Worm (Caenorhabditis elegans) whole organism, L4/young adult: Measurements from ENCODE around the gene F49E11.2.

Experiments used
- dao-5 ChIP-seq: sonication (generic microtip); optimal IDR thresholded peaks from 2 replicates; lab custom pipeline; 2016; ENCODE audit warnings: missing genotype, missing genetic modification characterization, moderate library complexity, missing compliant biosample characterization
- him-1 ChIP-seq: sonication (generic microtip); optimal IDR thresholded peaks from 2 replicates; lab custom pipeline; 2016; ENCODE audit warnings: missing genotype, missing genetic modification reagents, missing genetic modification characterization, missing compliant biosample characterization

DNA sequence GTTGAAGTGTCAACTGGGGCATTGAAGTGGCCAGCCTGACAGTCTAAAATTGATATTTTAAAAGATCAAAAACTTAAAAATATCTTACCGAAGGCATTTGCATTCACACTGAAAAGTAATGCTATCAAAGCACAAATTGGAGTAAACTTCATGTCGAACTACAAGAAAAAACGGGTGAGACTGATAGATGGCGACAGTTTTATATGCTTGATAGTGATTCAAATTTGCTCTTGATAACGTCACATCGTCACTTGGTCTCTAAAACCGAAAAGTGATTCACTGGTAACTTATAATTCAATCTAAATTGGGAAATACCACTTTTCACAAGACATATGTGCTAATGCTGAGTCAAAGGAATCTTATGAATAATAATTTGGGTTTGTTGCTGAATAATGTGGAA, 47.2 kb downstream of the F49E11.2 start, which contains the start of gene K10D11.5:
- TF ChIP-seq dao-5 (tag; lab: Kevin White, UChicago) (no peak), him-1 (tag; lab: Kevin White, UChicago) (no peak)
